Worm (Caenorhabditis elegans) whole organism, late embryonic: ENCODE results near the gene F35C8.8.

Source experiments
- C08G9.2 ChIP-seq: sonication (generic microtip); optimal IDR thresholded peaks from 2 replicates; lab custom pipeline; 2016; ENCODE audit warnings: mild to moderate bottlenecking, missing genetic modification characterization, moderate library complexity, missing compliant biosample characterization
- ahr-1 ChIP-seq: sonication (generic microtip); optimal IDR thresholded peaks from 2 replicates; lab custom pipeline; 2016; ENCODE audit warnings: missing genetic modification characterization, missing compliant biosample characterization
- fkh-10 ChIP-seq: fragments of 150-350 bp; optimal IDR thresholded peaks from 2 replicates; lab custom pipeline; 2014; ENCODE audit warnings: missing biosample characterization, missing genetic modification reagents, missing genetic modification characterization
- hlh-13 ChIP-seq: fragments of 200-800 bp; sonication (Bioruptor generic); optimal IDR thresholded peaks from 2 replicates; lab custom pipeline; 2018; ENCODE audit warnings: mild to moderate bottlenecking, missing genetic modification characterization, missing compliant biosample characterization
- hlh-6 ChIP-seq: sonication (generic microtip); optimal IDR thresholded peaks from 2 replicates; lab custom pipeline; 2016; ENCODE audit warnings: missing genotype, missing genetic modification characterization, missing compliant biosample characterization
- lin-11 ChIP-seq: fragments of 200-800 bp; sonication (Bioruptor generic); optimal IDR thresholded peaks from 2 replicates; lab custom pipeline; 2018; ENCODE audit warnings: mild to moderate bottlenecking, missing genetic modification characterization, missing compliant biosample characterization
- nfya-1 ChIP-seq: sonication (generic microtip); optimal IDR thresholded peaks from 2 replicates; lab custom pipeline; 2017; ENCODE audit warnings: missing genetic modification characterization, mild to moderate bottlenecking, missing compliant biosample characterization, antibody characterized with exemption, moderate library complexity
- ref-2 ChIP-seq: sonication (generic microtip); optimal IDR thresholded peaks from 2 replicates; lab custom pipeline; 2016; ENCODE audit warnings: missing genetic modification characterization, missing compliant biosample characterization

DNA sequence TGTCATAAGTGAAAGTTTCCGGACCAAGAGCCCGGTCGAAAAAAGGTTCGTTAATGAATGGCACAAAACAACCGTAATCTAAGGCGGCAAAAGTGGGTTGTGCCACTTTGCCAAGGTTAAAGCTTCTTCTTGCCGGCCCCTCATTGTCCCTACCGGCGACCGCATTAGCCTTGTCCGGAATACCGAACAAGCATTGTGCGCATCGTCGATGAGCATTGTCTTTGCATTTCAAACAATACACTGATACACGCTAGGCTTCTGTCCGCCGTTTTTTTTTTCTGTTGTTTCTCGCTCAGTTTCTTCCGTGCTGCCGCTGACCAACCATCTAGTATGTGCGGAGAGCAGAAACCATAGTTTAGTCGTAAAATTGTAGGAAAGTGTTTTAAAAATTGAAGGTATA, 24.9 kb upstream of the F35C8.8 start, which contains the start of gene C03F11.2:
- TF ChIP-seq hlh-13 (GFP tag; lab: Kevin White, UChicago) (no peak), ref-2 (tag; lab: Kevin White, UChicago) (no peak), fkh-10 (GFP tag; lab: Kevin White, UChicago) (no peak), lin-11 (tag; lab: Kevin White, UChicago) (no peak), nfya-1 (tag; lab: Kevin White, UChicago) (no peak), C08G9.2 (no peak), ahr-1 (no peak), hlh-6 (tag; lab: Kevin White, UChicago) (no peak)
